Worm (Caenorhabditis elegans) whole organism, young adult: Measurements from ENCODE around the gene gcy-12.

ENCODE experiments used
- Y53F4B.3 ChIP-seq: fragments of 200-800 bp; sonication (Bioruptor generic); IDR thresholded peaks from 2 replicates; pipeline ENCODE4 v1.3.6; 2022; ENCODE audit warnings: missing genetic modification reagents, missing genetic modification characterization, missing compliant biosample characterization
- Y53G8AR.9 ChIP-seq: fragments of 200-800 bp; sonication (Bioruptor generic); conservative IDR thresholded peaks from 2 replicates; pipeline ENCODE4 v1.3.6; 2022; ENCODE audit warnings: missing genetic modification reagents, missing genetic modification characterization, missing compliant biosample characterization
- dpl-1 ChIP-seq: fragments of 150-350 bp; optimal IDR thresholded peaks from 2 replicates; lab custom pipeline; 2014; ENCODE audit warnings: missing biosample characterization, missing genetic modification reagents, missing genetic modification characterization
- egl-44 ChIP-seq: fragments of 200-800 bp; sonication (Bioruptor generic); IDR thresholded peaks from 2 replicates; pipeline ENCODE4 v1.3.6; 2022; ENCODE audit warnings: missing genetic modification reagents, missing genetic modification characterization, missing compliant biosample characterization
- ets-4 ChIP-seq: fragments of 200-800 bp; sonication (Bioruptor generic); optimal IDR thresholded peaks from 2 replicates; lab custom pipeline; 2018; ENCODE audit warnings: mild to moderate bottlenecking, missing genetic modification characterization, missing compliant biosample characterization
- gei-17 ChIP-seq: fragments of 200-800 bp; sonication (Bioruptor generic); optimal IDR thresholded peaks from 2 replicates; lab custom pipeline; 2018; ENCODE audit warnings: mild to moderate bottlenecking, missing genetic modification characterization, missing compliant biosample characterization
- hmg-20 ChIP-seq: fragments of 200-800 bp; sonication (Bioruptor generic); IDR thresholded peaks from 2 replicates; pipeline ENCODE4 v1.3.6; 2022; ENCODE audit warnings: missing genetic modification reagents, missing genetic modification characterization, missing compliant biosample characterization
- lin-35 ChIP-seq, 3 experiments: fragments of 150-350 bp in 2 of 3; sonication (generic microtip) in 1 of 3; optimal IDR thresholded peaks; 2 replicates each; lab custom pipeline; 2014 to 2018; ENCODE audit warnings: missing biosample characterization in 3 of 3, missing genetic modification characterization in 3 of 3, missing genetic modification reagents in 3 of 3
- rec-8 ChIP-seq, 2 experiments: sonication (generic microtip); optimal IDR thresholded peaks; 2 replicates each; lab custom pipeline; 2016; ENCODE audit warnings: mild to moderate bottlenecking in 2 of 2, missing genetic modification characterization in 2 of 2, missing genetic modification reagents in 2 of 2, missing genotype in 2 of 2, missing biosample characterization in 1 of 2, missing compliant biosample characterization in 1 of 2, moderate library complexity in 1 of 2
- unc-130 ChIP-seq: sonication (generic microtip); optimal IDR thresholded peaks from 2 replicates; lab custom pipeline; 2016; ENCODE audit warnings: missing genetic modification reagents, missing genetic modification characterization, missing compliant biosample characterization
- unc-62 ChIP-seq: fragments of 150-350 bp; optimal IDR thresholded peaks from 2 replicates; lab custom pipeline; 2014; ENCODE audit warnings: missing biosample characterization, missing genetic modification reagents, missing genetic modification characterization
- ztf-25 ChIP-seq: fragments of 200-800 bp; sonication (Bioruptor generic); IDR thresholded peaks from 2 replicates; pipeline ENCODE4 v1.3.6; 2022; ENCODE audit warnings: missing genetic modification reagents, missing genetic modification characterization, missing compliant biosample characterization
- ztf-3 ChIP-seq: fragments of 200-800 bp; sonication (Bioruptor generic); optimal IDR thresholded peaks from 2 replicates; lab custom pipeline; 2018; ENCODE audit warnings: mild to moderate bottlenecking, missing genetic modification characterization, missing compliant biosample characterization

DNA sequence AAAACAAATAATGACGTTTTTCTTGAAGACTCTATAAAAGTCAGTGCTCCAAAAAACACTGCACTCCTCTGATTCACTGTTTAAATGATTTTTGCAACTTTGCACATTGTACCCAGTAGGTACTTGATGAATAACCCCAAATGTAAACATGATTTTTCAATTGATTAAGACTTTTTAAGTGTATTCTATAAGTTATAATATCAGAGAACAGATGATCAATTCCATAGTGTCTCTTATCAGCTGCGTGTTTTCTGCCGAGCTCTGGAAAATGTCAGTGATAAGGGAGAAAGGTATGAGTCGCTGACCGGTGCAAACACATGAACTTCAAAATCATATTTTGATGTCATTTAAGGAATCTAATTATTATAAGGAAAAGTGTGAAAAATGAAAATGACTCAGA lies 11.9 kb downstream of the gcy-12 start:
- TF ChIP-seq hmg-20 (GFP tag; lab: Robert Waterston, UW) (no peak), ztf-25 (GFP tag; lab: Robert Waterston, UW) (no peak), gei-17 (GFP tag; lab: Kevin White, UChicago) (no peak), Y53G8AR.9 (GFP tag; lab: Robert Waterston, UW) (no peak), unc-62 (peak; percentile 36), dpl-1 (GFP tag; lab: Kevin White, UChicago) (no peak), unc-130 (GFP tag; lab: Kevin White, UChicago) (no peak), lin-35 (GFP tag; optimal IDR thresholded peaks at IDR 0.05; lab: Kevin White, UChicago) (no peak), rec-8 (tag; optimal IDR thresholded peaks at IDR 0.05; lab: Kevin White, UChicago) (no peak), Y53F4B.3 (GFP tag; lab: Robert Waterston, UW) (no peak), ztf-3 (no peak), ets-4 (GFP tag; lab: Kevin White, UChicago) (peak; percentile 11), egl-44 (GFP tag; lab: Robert Waterston, UW) (no peak)
